Worm (Caenorhabditis elegans): ENCODE results near the gene col-120.

- no peak for TF ChIP-seq elt-2 (tag; optimal IDR thresholded peaks at IDR 0.05)
- peak; percentile 15 for TF ChIP-seq tbx-2 (tag; optimal IDR thresholded peaks at IDR 0.05)
- no peak for TF ChIP-seq nhr-76 (tag; optimal IDR thresholded peaks at IDR 0.05)
- TF ChIP-seq lin-13 (GFP tag; optimal IDR thresholded peaks at IDR 0.05) = no peak
- TF ChIP-seq vab-15 (tag; optimal IDR thresholded peaks at IDR 0.05) = no peak
- no peak for TF ChIP-seq efl-1 (optimal IDR thresholded peaks at IDR 0.05)
- no peak for TF ChIP-seq efl-1 (GFP tag; optimal IDR thresholded peaks at IDR 0.05 in 1 of 2)
- TF ChIP-seq dpl-1 (GFP tag; optimal IDR thresholded peaks at IDR 0.05) = no peak
- no peak for TF ChIP-seq alr-1 (tag; optimal IDR thresholded peaks at IDR 0.05; ENCODE audit: borderline replicate concordance)
- TF ChIP-seq nhr-11 (tag; optimal IDR thresholded peaks at IDR 0.05) = no peak
Measured at ce11 chrIV:9232421-9233141, 29.0 kb downstream of the col-120 start, which contains the start of gene Y11D7A.3.
